Fruit fly (Drosophila melanogaster): ENCODE measurements around the gene nur.

nur gene

DNA sequence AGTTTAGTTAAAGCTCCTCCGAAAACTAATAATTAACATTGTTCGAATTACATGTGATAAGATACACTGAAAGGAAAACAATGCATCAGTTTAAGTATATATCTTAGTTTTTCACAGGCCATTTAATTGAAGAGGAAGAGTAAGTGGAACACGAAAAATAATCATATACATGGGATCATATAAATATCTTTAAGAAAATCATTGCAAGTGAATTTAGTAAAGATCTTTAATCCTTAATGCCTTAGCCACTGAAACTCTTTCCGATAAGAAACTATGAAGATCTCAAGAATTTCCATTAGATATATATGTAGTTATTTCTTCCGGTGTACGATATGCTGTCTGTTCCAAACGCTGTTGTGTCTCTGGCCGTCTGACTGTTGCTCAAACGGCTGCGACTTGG, 42.7 kb downstream of the nur start (continued):
- TF ChIP-seq CG11723 (GFP tag; optimal IDR thresholded peaks at IDR 0.05) (no peak), mirr (GFP tag; optimal IDR thresholded peaks at IDR 0.05) (no peak), PHDP (tag; optimal IDR thresholded peaks at IDR 0.05) (peak; percentile 80), Dek (tag; optimal IDR thresholded peaks at IDR 0.05) (peak; percentile 54), ken (GFP tag; IDR thresholded peaks at IDR 0.05) (peak; percentile 20; the same call in 1 of the 3 replicates), schlank (tag; optimal IDR thresholded peaks at IDR 0.05) (no peak), lov (optimal IDR thresholded peaks at IDR 0.05) (no peak), lov (GFP tag; IDR thresholded peaks at IDR 0.05) (no peak), CG31224 (GFP tag; IDR thresholded peaks at IDR 0.05) (peak; percentile 9; the same call in 1 of the 2 replicates), pb (GFP tag; optimal IDR thresholded peaks at IDR 0.05) (no peak), tna (GFP tag; IDR thresholded peaks at IDR 0.05; ENCODE audit: partially characterized antibody) (no peak), seq (GFP tag; IDR thresholded peaks at IDR 0.05) (0 out of 2 replicates have a peak, but pooled peaks have one; percentile 46), Fer3 (tag; optimal IDR thresholded peaks at IDR 0.05) (peak; percentile 38), CG4730 (GFP tag; IDR thresholded peaks at IDR 0.05) (peak; percentile 26; the same call in 1 of the 2 replicates), CG11247 (GFP tag; IDR thresholded peaks at IDR 0.05) (peak; percentile 47), Doc2 (GFP tag; IDR thresholded peaks at IDR 0.05) (no peak), pfk (GFP tag; optimal IDR thresholded peaks at IDR 0.05) (no peak), CG4820 (GFP tag; optimal IDR thresholded peaks at IDR 0.05) (peak; percentile 69), Hsf (GFP tag; optimal IDR thresholded peaks at IDR 0.05) (peak; percentile 58), Mad (GFP tag; optimal IDR thresholded peaks at IDR 0.05) (peak; percentile 18), gt (GFP tag; IDR thresholded peaks at IDR 0.05) (no peak), CG18619 (GFP tag; optimal IDR thresholded peaks at IDR 0.05) (peak; percentile 19), hbn (GFP tag; IDR thresholded peaks at IDR 0.05; ENCODE audit: partially characterized antibody) (no peak), CG5245 (GFP tag; optimal IDR thresholded peaks at IDR 0.05) (peak; percentile 19), sob (GFP tag; IDR thresholded peaks at IDR 0.05) (peak; percentile 40; the same call in 1 of the 2 replicates), Taf1 (GFP tag; IDR thresholded peaks at IDR 0.05) (peak; percentile 46; the same call in 1 of the 2 replicates), vvl (GFP tag; IDR thresholded peaks at IDR 0.05) (peak; percentile 52), lilli (GFP tag; optimal IDR thresholded peaks at IDR 0.05) (peak; percentile 60), Ssrp (tag; optimal IDR thresholded peaks at IDR 0.05) (peak; percentile 66), sc (optimal IDR thresholded peaks at IDR 0.05) (no peak), sc (GFP tag; optimal IDR thresholded peaks at IDR 0.05) (peak; percentile 36), ara (GFP tag; IDR thresholded peaks at IDR 0.05) (no peak), pan (optimal IDR thresholded peaks at IDR 0.05) (no peak), pan (GFP tag; optimal IDR thresholded peaks at IDR 0.05 in 1 of 2, IDR thresholded peaks at IDR 0.05 in 1 of 2) (peak in 1 of 2 experiments; percentile 47), Dp (GFP tag; optimal IDR thresholded peaks at IDR 0.05) (no peak), Blimp-1 (GFP tag; optimal IDR thresholded peaks at IDR 0.05) (no peak), CG13894 (tag; optimal IDR thresholded peaks at IDR 0.05) (no peak), nerfin-2 (GFP tag; IDR thresholded peaks at IDR 0.05; ENCODE audit: partially characterized antibody) (no peak), CG1647 (GFP tag; optimal IDR thresholded peaks at IDR 0.05) (peak; percentile 11), otp (GFP tag; IDR thresholded peaks at IDR 0.05) (no peak), CG10979 (tag; optimal IDR thresholded peaks at IDR 0.05) (peak; percentile 67), ssp (GFP tag; IDR thresholded peaks at IDR 0.05) (peak; percentile 41; the same call in 1 of the 2 replicates), caup (GFP tag; optimal IDR thresholded peaks at IDR 0.05; ENCODE audit: severe bottlenecking) (peak; percentile 66), Nf-YC (tag; optimal IDR thresholded peaks at IDR 0.05) (no peak), odd (GFP tag; optimal IDR thresholded peaks at IDR 0.05) (peak; percentile 47), Atf-2 (GFP tag; optimal IDR thresholded peaks at IDR 0.05) (peak; percentile 38), CG7357 (GFP tag; IDR thresholded peaks at IDR 0.05) (no peak), zfh1 (GFP tag; IDR thresholded peaks at IDR 0.05) (peak; percentile 51), nom (GFP tag; optimal IDR thresholded peaks at IDR 0.05) (no peak), Bdp1 (GFP tag; optimal IDR thresholded peaks at IDR 0.05) (no peak), vnd (GFP tag; IDR thresholded peaks at IDR 0.05; ENCODE audit: partially characterized antibody) (no peak)
